Fruit fly (Drosophila melanogaster) whole organism, wandering third instar larva: Measurements from ENCODE around the gene CG32262.

Experiments used
- Abd-B ChIP-seq: fragments of >200 bp; optimal IDR thresholded peaks from 2 replicates; lab custom pipeline; 2017; ENCODE audit warnings: missing biosample characterization, missing genetic modification characterization
- Hnf4 ChIP-seq: fragments of 200-800 bp; sonication (Bioruptor generic); optimal IDR thresholded peaks from 2 replicates; lab custom pipeline; 2016; ENCODE audit warnings: missing biosample characterization, mild to moderate bottlenecking, missing genetic modification characterization
- Hr78 ChIP-seq: fragments of >200 bp; optimal IDR thresholded peaks from 2 replicates; lab custom pipeline; 2017; ENCODE audit warnings: missing biosample characterization, missing genetic modification characterization
- Hr83 ChIP-seq: fragments of 200-300 bp; sonication (Bioruptor generic); optimal IDR thresholded peaks from 2 replicates; lab custom pipeline; 2016; ENCODE audit warnings: missing biosample characterization, mild to moderate bottlenecking, missing genetic modification characterization, moderate library complexity; ENCODE audit not compliant: poor library complexity, severe bottlenecking
- Myc ChIP-seq: fragments of >200 bp; optimal IDR thresholded peaks from 2 replicates; lab custom pipeline; 2017
- Sp1 ChIP-seq: fragments of 200-800 bp; sonication (Bioruptor generic); optimal IDR thresholded peaks from 3 replicates; lab custom pipeline; 2019; ENCODE audit warnings: missing biosample characterization, mild to moderate bottlenecking, missing genetic modification characterization, moderate library complexity
- br ChIP-seq: fragments of 200-800 bp; sonication (Bioruptor generic); optimal IDR thresholded peaks from 2 replicates; lab custom pipeline; 2016; ENCODE audit warnings: missing biosample characterization, missing genetic modification characterization
- dsf ChIP-seq: sonication (Bioruptor generic); optimal IDR thresholded peaks from 2 replicates; lab custom pipeline; 2016; ENCODE audit warnings: missing biosample characterization, missing genetic modification characterization, borderline replicate concordance
- foxo ChIP-seq, 2 experiments: fragments of 200-800 bp; sonication (Bioruptor generic); optimal IDR thresholded peaks; 2 replicates in 1 of 2; 3 replicates in 1 of 2; lab custom pipeline; 2016 to 2017; ENCODE audit warnings: missing biosample characterization in 2 of 2, missing genetic modification characterization in 2 of 2
- fru ChIP-seq: fragments of 200-800 bp; sonication (Bioruptor generic); optimal IDR thresholded peaks from 3 replicates; lab custom pipeline; 2016; ENCODE audit warnings: missing biosample characterization, mild to moderate bottlenecking, missing genetic modification characterization
- h ChIP-seq: fragments of 200-800 bp; sonication (Bioruptor generic); optimal IDR thresholded peaks from 3 replicates; lab custom pipeline; 2016; ENCODE audit warnings: missing biosample characterization, mild to moderate bottlenecking, missing genetic modification characterization
- sage ChIP-seq: fragments of 200-800 bp; sonication (Bioruptor generic); optimal IDR thresholded peaks from 2 replicates; lab custom pipeline; 2016; ENCODE audit warnings: missing biosample characterization, mild to moderate bottlenecking, missing genetic modification characterization
- usp ChIP-seq: fragments of >200 bp; optimal IDR thresholded peaks from 2 replicates; lab custom pipeline; 2017; ENCODE audit warnings: missing biosample characterization, missing genetic modification characterization

DNA sequence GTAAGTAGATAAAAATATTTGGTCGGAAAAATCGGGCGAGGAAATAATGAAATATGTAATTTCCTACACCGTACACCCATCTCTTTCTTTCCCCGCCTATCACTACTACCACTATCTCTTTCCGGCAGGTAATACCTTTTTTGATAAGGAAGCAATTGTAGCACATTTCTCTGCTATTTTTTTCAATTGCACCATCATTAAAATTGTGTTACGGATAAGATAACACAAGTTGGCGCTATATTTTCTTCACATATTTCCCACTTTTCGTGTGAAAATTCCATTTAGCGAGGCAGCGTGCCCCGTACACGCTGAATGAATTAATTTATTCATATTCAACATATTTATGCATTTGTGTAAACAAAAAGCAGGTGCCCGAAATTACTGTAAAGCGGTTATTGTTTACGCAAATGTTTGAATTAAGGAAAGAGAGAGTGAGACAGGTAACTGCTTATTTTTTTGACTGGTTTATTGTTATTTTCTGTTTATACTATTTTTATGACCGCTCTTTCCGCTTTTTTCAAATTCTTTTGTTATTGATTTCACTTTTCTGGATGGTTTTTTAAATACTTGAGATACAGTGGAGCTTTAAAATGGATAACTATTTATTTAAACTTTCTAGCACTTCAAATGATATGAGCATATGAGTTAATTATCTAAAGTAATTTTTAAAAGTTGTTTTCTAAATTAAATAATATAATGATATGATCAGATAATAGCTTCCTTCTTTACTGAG lies 23.5 kb downstream of the CG32262 start:
- TF ChIP-seq Hr83 (GFP tag; lab: Kevin White, UChicago): no peak
- no peak for TF ChIP-seq br
- TF ChIP-seq Abd-B (GFP tag; lab: Kevin White, UChicago): no peak
- no peak for TF ChIP-seq Hr78 (GFP tag; lab: Kevin White, UChicago)
- no peak for TF ChIP-seq dsf (GFP tag; lab: Kevin White, UChicago)
- peak in 1 of 2 experiments; percentile 38 for TF ChIP-seq foxo (GFP tag; optimal IDR thresholded peaks at IDR 0.05; lab: Kevin White, UChicago)
- no peak for TF ChIP-seq Hnf4
- TF ChIP-seq h (GFP tag; lab: Kevin White, UChicago): no peak
- TF ChIP-seq Sp1 (GFP tag; lab: Kevin White, UChicago): no peak
- no peak for TF ChIP-seq usp (GFP tag; lab: Kevin White, UChicago)
- no peak for TF ChIP-seq sage (GFP tag; lab: Kevin White, UChicago)
- no peak for TF ChIP-seq Myc (lab: Kevin White, UChicago)
- peak; percentile 13 for TF ChIP-seq fru (GFP tag; lab: Kevin White, UChicago)
